Fruit fly (Drosophila melanogaster) whole organism, wandering third instar larva: ENCODE results near the gene CG5986.

ENCODE experiments used
- Abd-B ChIP-seq: fragments of >200 bp; optimal IDR thresholded peaks from 2 replicates; lab custom pipeline; 2017; ENCODE audit warnings: missing biosample characterization, missing genetic modification characterization
- CG32264 ChIP-seq: fragments of 200-800 bp; sonication (Bioruptor generic); optimal IDR thresholded peaks from 2 replicates; lab custom pipeline; 2016; ENCODE audit warnings: missing biosample characterization, missing genetic modification characterization
- CG9705 ChIP-seq: fragments of 200-800 bp; sonication (Bioruptor generic); optimal IDR thresholded peaks from 2 replicates; lab custom pipeline; 2018; ENCODE audit warnings: missing biosample characterization, mild to moderate bottlenecking, missing genetic modification characterization
- CrebA ChIP-seq: fragments of 200-800 bp; sonication (Bioruptor generic); optimal IDR thresholded peaks from 2 replicates; lab custom pipeline; 2016; ENCODE audit warnings: missing biosample characterization, mild to moderate bottlenecking, missing genetic modification characterization, borderline replicate concordance
- Dfd ChIP-seq: fragments of >200 bp; optimal IDR thresholded peaks from 2 replicates; lab custom pipeline; 2017; ENCODE audit warnings: missing biosample characterization, missing genetic modification characterization
- GATAd ChIP-seq: sonication (Bioruptor generic); optimal IDR thresholded peaks from 2 replicates; lab custom pipeline; 2016; ENCODE audit warnings: missing biosample characterization, missing genetic modification characterization
- Hnf4 ChIP-seq: fragments of 200-800 bp; sonication (Bioruptor generic); optimal IDR thresholded peaks from 2 replicates; lab custom pipeline; 2016; ENCODE audit warnings: missing biosample characterization, mild to moderate bottlenecking, missing genetic modification characterization
- Jra ChIP-seq: sonication (Bioruptor generic); optimal IDR thresholded peaks from 2 replicates; lab custom pipeline; 2016; ENCODE audit warnings: missing biosample characterization, missing genetic modification characterization
- Mio ChIP-seq: sonication (Bioruptor generic); optimal IDR thresholded peaks from 2 replicates; lab custom pipeline; 2016; ENCODE audit warnings: missing biosample characterization, missing genetic modification characterization
- Myc ChIP-seq: fragments of >200 bp; optimal IDR thresholded peaks from 2 replicates; lab custom pipeline; 2017
- N ChIP-seq: fragments of >200 bp; optimal IDR thresholded peaks from 2 replicates; lab custom pipeline; 2018; ENCODE audit warnings: missing biosample characterization, missing external identifiers, missing genetic modification characterization
- OdsH ChIP-seq: fragments of 200-800 bp; sonication (Bioruptor generic); optimal IDR thresholded peaks from 2 replicates; lab custom pipeline; 2016; ENCODE audit warnings: missing biosample characterization, mild to moderate bottlenecking, missing genetic modification characterization
- Rel ChIP-seq, 2 experiments: fragments of 200-800 bp; sonication (Bioruptor generic) in 1 of 2; optimal IDR thresholded peaks; 2 replicates in 1 of 2; 3 replicates in 1 of 2; lab custom pipeline; 2016 to 2019; ENCODE audit warnings: mild to moderate bottlenecking in 2 of 2, missing biosample characterization in 2 of 2, missing genetic modification characterization in 2 of 2, moderate library complexity in 1 of 2
- Sp1 ChIP-seq: fragments of 200-800 bp; sonication (Bioruptor generic); optimal IDR thresholded peaks from 3 replicates; lab custom pipeline; 2019; ENCODE audit warnings: missing biosample characterization, mild to moderate bottlenecking, missing genetic modification characterization, moderate library complexity
- Vsx2 ChIP-seq: fragments of 200-300, 225-300 bp; sonication (Bioruptor generic); optimal IDR thresholded peaks from 2 replicates; lab custom pipeline; 2018; ENCODE audit warnings: missing biosample characterization, missing genetic modification characterization; ENCODE audit not compliant: partially characterized antibody
- br ChIP-seq: fragments of 200-800 bp; sonication (Bioruptor generic); optimal IDR thresholded peaks from 2 replicates; lab custom pipeline; 2016; ENCODE audit warnings: missing biosample characterization, missing genetic modification characterization
- dmrt93B ChIP-seq: fragments of 200-800 bp; sonication (Bioruptor generic); optimal IDR thresholded peaks from 2 replicates; lab custom pipeline; 2018; ENCODE audit warnings: missing biosample characterization, mild to moderate bottlenecking, missing genetic modification characterization
- dsf ChIP-seq: sonication (Bioruptor generic); optimal IDR thresholded peaks from 2 replicates; lab custom pipeline; 2016; ENCODE audit warnings: missing biosample characterization, missing genetic modification characterization, borderline replicate concordance
- ey ChIP-seq: fragments of 200-800 bp; sonication (Bioruptor generic); optimal IDR thresholded peaks from 2 replicates; lab custom pipeline; 2016; ENCODE audit warnings: missing biosample characterization, missing genetic modification characterization
- fru ChIP-seq: fragments of 200-800 bp; sonication (Bioruptor generic); optimal IDR thresholded peaks from 3 replicates; lab custom pipeline; 2016; ENCODE audit warnings: missing biosample characterization, mild to moderate bottlenecking, missing genetic modification characterization
- h ChIP-seq: fragments of 200-800 bp; sonication (Bioruptor generic); optimal IDR thresholded peaks from 3 replicates; lab custom pipeline; 2016; ENCODE audit warnings: missing biosample characterization, mild to moderate bottlenecking, missing genetic modification characterization
- jim ChIP-seq: fragments of 175-275, 200-325 bp; sonication (Bioruptor generic); optimal IDR thresholded peaks from 2 replicates; lab custom pipeline; 2016; ENCODE audit warnings: missing biosample characterization, mild to moderate bottlenecking, missing genetic modification characterization
- lola ChIP-seq: fragments of >200 bp; optimal IDR thresholded peaks from 2 replicates; lab custom pipeline; 2017; ENCODE audit warnings: missing biosample characterization, missing genetic modification characterization
- pan ChIP-seq: fragments of >200 bp; optimal IDR thresholded peaks from 2 replicates; lab custom pipeline; 2017
- rgr ChIP-seq: fragments of 200-800 bp; sonication (Bioruptor generic); optimal IDR thresholded peaks from 3 replicates; lab custom pipeline; 2016; ENCODE audit warnings: missing biosample characterization, mild to moderate bottlenecking, missing genetic modification characterization
- sage ChIP-seq: fragments of 200-800 bp; sonication (Bioruptor generic); optimal IDR thresholded peaks from 2 replicates; lab custom pipeline; 2016; ENCODE audit warnings: missing biosample characterization, mild to moderate bottlenecking, missing genetic modification characterization
- sv ChIP-seq: fragments of 200-800 bp; sonication (Bioruptor generic); optimal IDR thresholded peaks from 3 replicates; lab custom pipeline; 2016; ENCODE audit warnings: missing biosample characterization, missing genetic modification characterization
- tai ChIP-seq: sonication (Bioruptor generic); optimal IDR thresholded peaks from 2 replicates; lab custom pipeline; 2016; ENCODE audit warnings: missing biosample characterization, missing genetic modification characterization
- woc ChIP-seq: sonication (Bioruptor generic); optimal IDR thresholded peaks from 2 replicates; lab custom pipeline; 2016; ENCODE audit warnings: missing biosample characterization, mild to moderate bottlenecking, missing genetic modification characterization

Gene CG5986

dm6 chr3R:24012038-24012693 lies 35.4 kb upstream of the CG5986 start:
- TF ChIP-seq CG9705 (GFP tag; lab: Kevin White, UChicago) (no peak), CG32264 (GFP tag; lab: Kevin White, UChicago) (no peak), dmrt93B (GFP tag; lab: Kevin White, UChicago) (no peak), Hnf4 (GFP tag; lab: Kevin White, UChicago) (no peak), Sp1 (GFP tag; lab: Kevin White, UChicago) (no peak), jim (GFP tag; lab: Kevin White, UChicago) (no peak), CrebA (no peak), Rel (GFP tag; optimal IDR thresholded peaks at IDR 0.05; lab: Kevin White, UChicago) (no peak), Rel (tag; optimal IDR thresholded peaks at IDR 0.05; lab: Kevin White, UChicago) (no peak), lola (no peak), fru (GFP tag; lab: Kevin White, UChicago) (no peak), OdsH (GFP tag; lab: Kevin White, UChicago) (no peak)
- TF ChIP-seq, all 38 proteins: peak for 0

DNA sequence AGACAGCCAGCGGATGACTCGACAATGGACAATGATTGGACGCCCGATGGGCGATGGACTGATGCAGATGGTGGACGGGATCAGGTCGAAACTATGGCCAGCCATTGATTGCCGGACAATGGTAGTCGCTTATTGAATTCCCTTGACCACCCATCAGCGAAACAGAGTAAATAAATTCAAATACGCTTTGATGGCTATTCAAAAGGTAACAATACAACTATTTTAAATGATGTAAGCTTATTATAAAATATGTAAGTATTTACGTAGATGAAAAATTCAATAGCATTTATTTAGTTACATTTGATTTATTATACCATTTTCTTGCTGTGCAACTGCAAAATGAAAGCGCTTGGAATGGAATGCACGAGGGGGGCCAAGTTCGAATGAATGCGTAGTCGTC lies 33.0 kb upstream of the CG5986 start:
- TF ChIP-seq Dfd (GFP tag; lab: Kevin White, UChicago), result no peak

DNA sequence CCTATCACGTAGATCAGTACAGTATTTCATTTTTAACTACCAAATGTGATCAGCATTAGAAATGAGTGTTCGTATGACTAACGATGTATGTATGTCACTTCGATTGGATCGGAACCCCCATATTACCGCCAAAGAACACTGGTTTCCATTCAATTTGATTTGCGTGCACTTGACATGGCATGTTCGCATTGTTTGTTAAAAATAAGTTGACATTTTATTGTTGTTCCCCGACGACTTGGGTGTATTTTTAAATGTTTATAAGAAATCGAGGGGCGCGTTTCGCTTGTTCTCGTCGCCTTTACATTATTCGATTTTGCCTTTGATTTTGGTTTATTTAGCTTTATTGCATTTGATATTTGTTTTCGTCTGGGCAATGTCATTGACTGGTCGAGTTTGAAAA lies 32.1 kb upstream of the CG5986 start:
- TF ChIP-seq rgr (GFP tag; lab: Kevin White, UChicago) (peak; percentile 7), Rel (GFP tag; optimal IDR thresholded peaks at IDR 0.05; lab: Kevin White, UChicago) (no peak), Rel (tag; optimal IDR thresholded peaks at IDR 0.05; lab: Kevin White, UChicago) (peak; percentile 94), ey (GFP tag; lab: Kevin White, UChicago) (no peak)

DNA sequence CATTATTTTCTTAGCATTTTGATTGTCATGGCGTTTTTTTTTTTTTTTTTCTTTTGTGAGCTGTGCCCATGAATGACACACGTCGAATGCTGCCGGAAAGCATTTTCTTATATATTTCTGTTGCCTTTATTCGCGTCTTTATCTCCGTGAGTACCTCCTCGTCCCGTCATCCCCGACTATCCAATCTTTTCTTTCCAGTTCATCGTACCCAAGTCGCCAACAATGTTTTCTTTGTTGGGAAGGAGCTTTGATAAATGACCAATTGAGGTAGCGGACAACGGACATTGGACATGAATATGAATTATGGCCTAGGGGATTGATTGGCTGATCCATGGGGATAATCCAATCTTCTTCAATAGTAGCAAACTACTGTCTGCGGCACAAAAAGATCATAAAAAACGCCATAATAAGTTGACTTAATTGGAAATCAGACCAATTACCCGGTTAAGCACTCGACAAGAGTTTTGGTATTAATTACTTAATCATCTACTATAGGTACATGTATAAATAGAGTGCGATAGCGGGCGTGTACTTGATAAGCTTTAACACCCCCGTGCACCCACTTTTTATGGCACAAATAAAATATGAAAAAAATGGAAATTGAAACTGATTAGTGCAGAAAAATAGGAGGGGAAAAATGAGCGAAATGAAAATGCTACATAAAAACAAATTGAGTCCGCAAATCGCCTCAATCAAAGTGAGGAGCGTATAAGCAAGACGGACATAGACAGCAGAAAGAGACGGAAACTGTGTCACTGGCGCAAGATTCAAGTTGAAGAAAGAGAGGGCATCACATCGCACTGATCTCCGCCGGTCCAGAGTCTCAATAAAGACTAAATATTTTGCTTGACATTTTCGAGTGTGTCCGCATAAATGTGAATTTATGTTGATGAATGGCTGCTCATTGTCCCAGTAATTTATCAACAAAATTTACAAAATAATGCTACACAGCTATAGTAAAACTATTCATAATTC lies 31.4 kb upstream of the CG5986 start:
- no peak for TF ChIP-seq dsf (GFP tag; lab: Kevin White, UChicago)
- no peak for TF ChIP-seq Vsx2
- peak; percentile 8 for TF ChIP-seq ey (GFP tag; lab: Kevin White, UChicago)
- no peak for TF ChIP-seq woc (GFP tag; lab: Kevin White, UChicago)
- no peak for TF ChIP-seq CG9705 (GFP tag; lab: Kevin White, UChicago)
- peak; percentile 40 for TF ChIP-seq h (GFP tag; lab: Kevin White, UChicago)
- TF ChIP-seq OdsH (GFP tag; lab: Kevin White, UChicago), result peak; percentile 21
- no peak for TF ChIP-seq Sp1 (GFP tag; lab: Kevin White, UChicago)

DNA sequence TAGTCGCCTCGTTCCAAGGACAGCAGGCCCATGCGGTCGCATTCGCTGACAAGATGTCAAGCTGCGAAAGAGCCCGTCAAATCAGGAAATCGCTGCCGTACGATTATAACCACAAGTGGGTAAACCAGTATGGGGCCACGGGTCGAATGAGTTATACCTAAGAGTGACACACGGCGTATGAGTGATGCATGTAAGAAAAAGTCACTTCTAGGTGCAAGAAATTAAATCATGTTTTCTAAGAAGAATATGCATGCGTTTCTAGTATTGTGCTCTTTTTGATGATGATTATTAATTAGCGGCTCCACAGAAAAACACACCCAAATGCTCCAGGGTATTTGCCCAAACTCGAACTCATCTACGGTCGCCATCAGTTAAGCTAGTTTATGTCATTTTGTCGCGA lies 29.9 kb upstream of the CG5986 start:
- no peak for TF ChIP-seq N (GFP tag; lab: Kevin White, UChicago)
- no peak for TF ChIP-seq Jra (GFP tag; lab: Kevin White, UChicago)
- no peak for TF ChIP-seq br (GFP tag; lab: Kevin White, UChicago)
- no peak for TF ChIP-seq dsf (GFP tag; lab: Kevin White, UChicago)
- no peak for TF ChIP-seq CG32264 (GFP tag; lab: Kevin White, UChicago)
- TF ChIP-seq sage (GFP tag; lab: Kevin White, UChicago), result no peak
- TF ChIP-seq dmrt93B (GFP tag; lab: Kevin White, UChicago), result no peak
- no peak for TF ChIP-seq CG9705 (GFP tag; lab: Kevin White, UChicago)
- no peak for TF ChIP-seq tai (GFP tag; lab: Kevin White, UChicago)
- no peak for TF ChIP-seq Myc (lab: Kevin White, UChicago)
- TF ChIP-seq fru (GFP tag; lab: Kevin White, UChicago), result no peak
- TF ChIP-seq, all 38 proteins: peak for 0

- no peak for TF ChIP-seq Sp1 (GFP tag; lab: Kevin White, UChicago)
- no peak for TF ChIP-seq Mio (GFP tag; lab: Kevin White, UChicago)
- no peak for TF ChIP-seq Abd-B (GFP tag; lab: Kevin White, UChicago)
- no peak for TF ChIP-seq pan (lab: Kevin White, UChicago)
- TF ChIP-seq CG9705 (GFP tag; lab: Kevin White, UChicago), result no peak
- TF ChIP-seq sv (GFP tag; lab: Kevin White, UChicago), result no peak
- TF ChIP-seq GATAd, result no peak
These were observed 25.7 kb upstream of the CG5986 start for dm6 chr3R:24021895-24022294.
